Worm (Caenorhabditis elegans): ENCODE measurements around the gene F59F5.7.

The F59F5.7 gene

DNA sequence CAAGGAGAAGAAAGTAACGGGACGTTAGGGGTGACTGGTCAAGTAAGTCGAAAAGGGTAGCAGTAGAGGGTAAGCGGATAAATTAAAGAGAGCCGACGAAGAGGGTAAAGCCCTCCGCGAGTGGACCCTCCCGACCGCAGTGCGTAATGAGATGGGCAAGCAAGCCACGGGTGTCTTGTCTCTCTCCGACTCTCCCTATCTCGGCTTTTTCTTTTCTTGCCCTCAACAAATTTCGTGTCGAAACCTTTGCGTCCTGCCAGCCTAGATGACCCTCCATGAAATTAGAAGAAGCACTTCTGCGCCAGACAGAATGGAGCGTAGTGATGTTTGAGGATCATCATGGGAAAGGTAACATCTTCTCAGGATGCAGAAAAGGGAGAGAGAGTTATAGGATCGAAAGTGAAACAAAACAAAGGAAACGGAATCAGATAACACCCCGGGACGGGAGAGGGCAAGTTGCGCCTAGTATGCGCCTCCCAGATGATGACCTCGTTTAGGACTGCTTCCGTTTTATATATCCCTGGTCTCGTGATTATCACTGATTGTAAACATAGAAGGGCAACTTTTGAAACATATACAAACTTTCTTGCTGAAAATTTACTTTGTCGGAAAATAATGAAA lies 34.6 kb downstream of the F59F5.7 start:
- TF ChIP-seq him-1 (tag; optimal IDR thresholded peaks at IDR 0.05) (no peak), W03F9.2 (tag; optimal IDR thresholded peaks at IDR 0.05) (no peak), dao-5 (tag; optimal IDR thresholded peaks at IDR 0.05) (no peak)

DNA sequence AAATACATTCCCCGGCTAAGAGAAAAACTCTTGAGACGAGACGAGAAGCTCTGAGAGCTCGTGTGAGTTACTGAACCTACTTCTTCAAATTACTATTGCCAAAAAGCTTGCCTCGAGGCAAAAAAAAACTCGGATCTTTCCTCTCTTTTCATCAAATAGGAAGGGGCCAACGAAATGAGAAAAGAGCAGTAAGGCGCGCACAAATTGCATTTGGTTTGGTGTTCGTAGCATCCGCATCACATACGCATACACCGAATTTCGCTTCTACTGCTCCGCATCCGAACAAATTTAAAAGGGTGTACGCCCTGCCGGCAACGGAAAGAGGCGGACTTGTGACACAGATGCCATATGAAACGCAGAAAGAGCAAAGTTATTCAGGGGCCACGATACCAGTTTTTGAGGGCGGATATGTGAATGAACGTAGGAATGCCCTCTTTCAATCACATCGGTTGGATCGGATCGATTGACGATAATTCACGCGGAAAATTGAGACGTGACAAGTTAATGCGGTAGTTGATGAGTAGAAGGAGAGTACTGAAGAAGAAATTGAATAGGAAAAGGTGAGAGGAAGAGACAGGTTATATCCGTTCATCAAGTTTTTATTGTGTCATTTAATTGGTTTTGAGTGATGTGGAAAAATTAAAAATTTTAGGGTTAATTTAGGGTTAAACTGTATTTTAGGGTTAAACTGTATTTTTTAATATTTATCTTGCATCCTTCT lies 35.6 kb downstream of the F59F5.7 start:
- TF ChIP-seq dao-5 (tag; optimal IDR thresholded peaks at IDR 0.05) (no peak), him-1 (tag; optimal IDR thresholded peaks at IDR 0.05) (no peak), W03F9.2 (tag; optimal IDR thresholded peaks at IDR 0.05) (no peak)

DNA sequence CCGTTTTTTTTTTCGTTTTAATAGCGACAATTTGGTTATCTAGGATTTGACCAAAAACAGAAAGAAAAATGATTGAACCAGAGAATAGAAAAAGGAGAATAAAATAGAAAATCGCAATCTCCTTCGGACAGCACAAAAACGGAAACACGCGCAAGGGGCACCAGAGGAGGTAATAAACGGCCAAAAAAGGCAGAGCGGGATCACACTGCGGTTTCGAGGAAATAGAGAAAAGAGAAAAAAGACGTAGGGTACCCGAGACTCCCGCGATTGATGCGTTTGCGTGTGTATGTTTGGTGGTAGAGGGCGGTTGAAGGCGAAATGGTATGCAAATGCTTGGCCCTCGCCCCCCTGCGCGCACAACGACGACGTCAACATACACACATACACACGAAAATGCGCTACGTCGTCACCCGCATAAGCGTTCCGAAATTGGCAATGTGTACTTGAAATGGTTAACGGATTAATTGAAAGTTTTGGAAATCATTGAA lies 37.2 kb downstream of the F59F5.7 start:
- TF ChIP-seq W03F9.2 (tag; optimal IDR thresholded peaks at IDR 0.05) (no peak), him-1 (tag; optimal IDR thresholded peaks at IDR 0.05) (no peak), dao-5 (tag; optimal IDR thresholded peaks at IDR 0.05) (no peak)

DNA sequence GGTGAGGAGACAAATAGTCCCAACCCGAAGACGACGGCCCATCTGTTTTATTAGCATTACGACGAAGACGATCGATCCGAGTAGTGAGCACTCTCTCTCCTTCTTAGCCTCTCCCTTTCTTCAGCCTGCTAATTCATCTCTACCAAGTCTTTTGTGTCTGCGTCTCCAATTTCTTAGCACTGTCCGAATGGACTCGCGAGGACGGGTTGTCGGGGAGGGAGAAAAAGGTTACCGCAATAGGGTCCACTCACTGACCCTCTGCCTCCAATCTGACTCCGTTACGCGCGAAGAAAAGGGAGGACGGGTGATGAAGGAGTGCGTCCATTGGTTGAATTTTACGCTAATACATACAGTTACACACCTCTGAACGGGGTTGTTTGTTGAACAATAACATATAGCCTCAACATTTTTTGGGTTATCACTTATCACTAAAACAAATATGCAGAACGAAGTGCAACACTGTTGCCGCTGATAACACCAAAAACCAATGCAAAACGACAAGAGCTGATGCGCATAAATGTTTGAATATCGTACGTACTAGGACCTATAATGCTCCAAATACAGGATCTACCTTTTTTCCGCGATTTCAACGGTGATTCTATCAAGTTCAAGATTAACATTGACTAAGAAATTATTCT lies 38.4 kb downstream of the F59F5.7 start:
- TF ChIP-seq W03F9.2 (tag; optimal IDR thresholded peaks at IDR 0.05) (no peak), him-1 (tag; optimal IDR thresholded peaks at IDR 0.05) (peak; percentile 41), dao-5 (tag; optimal IDR thresholded peaks at IDR 0.05) (no peak)

DNA sequence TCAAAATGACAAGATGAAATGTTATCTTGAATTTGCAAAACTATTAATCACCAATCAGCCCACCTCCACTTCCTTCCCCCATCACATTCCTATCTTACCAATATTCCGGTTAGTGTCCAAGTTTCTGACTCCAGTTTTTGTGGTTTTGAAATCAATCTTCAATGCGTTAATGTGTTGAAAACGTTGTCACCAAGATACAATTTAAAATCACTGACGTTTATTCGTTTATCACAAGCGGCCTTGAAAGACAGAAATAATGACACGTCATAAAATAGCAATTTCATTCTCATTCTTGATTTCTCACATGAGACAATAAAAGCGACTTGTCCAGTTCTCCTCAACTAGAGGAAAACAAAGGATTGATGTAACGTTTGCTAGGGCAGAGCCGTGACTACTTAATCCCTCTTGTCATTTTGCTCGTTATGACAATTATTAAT lies 40.4 kb downstream of the F59F5.7 start:
- TF ChIP-seq W03F9.2 (tag; optimal IDR thresholded peaks at IDR 0.05) (no peak), him-1 (tag; optimal IDR thresholded peaks at IDR 0.05) (no peak)

DNA sequence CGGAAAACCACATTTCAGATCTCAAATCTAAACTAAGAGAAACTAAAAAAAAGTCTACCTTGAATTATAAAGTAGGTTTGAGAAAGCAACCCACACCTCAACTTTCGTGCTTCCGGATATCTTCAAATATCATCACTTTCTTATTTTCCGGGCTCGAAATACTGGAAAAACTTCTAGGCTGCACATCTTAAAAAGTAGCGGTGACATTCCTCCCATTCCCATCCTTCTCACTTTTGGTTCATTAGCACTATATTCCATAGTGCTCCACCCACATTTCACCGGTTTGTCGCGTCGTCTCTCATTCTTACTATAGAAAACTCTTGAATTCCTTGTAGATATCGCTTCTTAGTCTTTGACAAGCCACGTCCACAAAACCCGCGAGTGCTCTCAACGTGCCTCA lies 45.1 kb downstream of the F59F5.7 start, which contains the start of gene flp-19:
Gene flp-19 (plus strand): TSS at position 301 of the 400 bp plus-strand sequence.
- TF ChIP-seq dao-5 (tag; optimal IDR thresholded peaks at IDR 0.05) (no peak), him-1 (tag; optimal IDR thresholded peaks at IDR 0.05) (no peak), W03F9.2 (tag; optimal IDR thresholded peaks at IDR 0.05) (no peak)

DNA sequence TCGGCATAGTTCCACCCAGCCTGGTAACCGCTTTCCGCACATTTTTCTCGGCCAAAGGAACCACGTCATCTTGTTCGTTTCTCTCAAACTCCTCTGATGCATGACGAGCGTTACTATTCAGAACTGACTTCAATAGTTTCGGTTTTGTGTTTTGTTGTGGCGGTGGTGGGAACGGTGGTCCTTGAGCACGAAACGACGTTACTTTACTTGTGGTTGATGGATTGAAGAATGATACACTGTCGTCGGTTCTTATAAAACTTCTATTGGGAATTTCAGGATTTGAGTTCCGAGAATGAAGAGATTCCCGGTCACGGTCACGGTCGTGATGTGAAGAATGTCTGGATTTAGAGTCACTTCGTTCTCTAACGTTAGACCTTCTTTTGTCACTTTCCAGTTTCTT lies 50.6 kb downstream of the F59F5.7 start:
- TF ChIP-seq him-1 (tag; optimal IDR thresholded peaks at IDR 0.05): no peak
- no peak for TF ChIP-seq dao-5 (tag; optimal IDR thresholded peaks at IDR 0.05)
- TF ChIP-seq W03F9.2 (tag; optimal IDR thresholded peaks at IDR 0.05): no peak

DNA sequence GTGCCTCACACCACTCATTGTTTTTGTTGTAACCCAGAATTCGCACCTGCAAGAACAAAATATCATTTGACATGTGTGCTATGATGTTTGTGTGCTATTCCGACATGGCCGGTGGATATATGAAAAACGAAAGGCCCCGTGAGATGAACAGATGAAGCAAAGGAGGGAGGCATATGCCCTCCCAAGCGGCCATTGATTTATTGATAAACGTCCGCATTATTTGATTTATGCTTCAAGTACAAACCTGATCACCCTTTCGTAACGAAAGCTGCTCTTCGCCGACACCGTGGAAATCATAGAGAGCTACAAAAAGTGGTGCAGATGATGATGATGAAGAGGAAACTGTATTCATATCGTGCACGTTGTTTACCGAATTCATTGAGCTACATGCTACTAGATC lies 53.1 kb downstream of the F59F5.7 start:
- TF ChIP-seq dao-5 (tag; optimal IDR thresholded peaks at IDR 0.05) (no peak), him-1 (tag; optimal IDR thresholded peaks at IDR 0.05) (no peak), W03F9.2 (tag; optimal IDR thresholded peaks at IDR 0.05) (no peak)

DNA sequence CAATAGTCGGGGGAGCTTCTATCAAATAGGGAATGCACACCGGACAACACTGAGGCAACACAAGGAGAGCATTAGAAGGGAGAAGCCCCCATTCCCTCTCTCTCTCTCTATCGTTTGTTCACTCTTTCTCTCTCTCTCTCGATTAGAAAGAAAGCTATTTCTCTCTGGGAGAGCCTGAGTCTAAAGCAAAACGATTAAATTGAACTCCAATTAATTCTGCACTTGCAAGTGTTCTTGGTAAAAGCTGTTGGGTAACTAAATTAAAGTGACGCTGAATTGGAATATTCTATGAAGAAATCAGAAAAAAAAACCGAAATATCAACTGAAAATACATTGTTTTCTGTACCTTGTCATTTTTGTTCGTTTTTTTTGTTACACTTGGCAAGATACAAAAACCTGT lies 56.7 kb downstream of the F59F5.7 start:
- TF ChIP-seq dao-5 (tag; optimal IDR thresholded peaks at IDR 0.05): no peak
- no peak for TF ChIP-seq W03F9.2 (tag; optimal IDR thresholded peaks at IDR 0.05)
- no peak for TF ChIP-seq him-1 (tag; optimal IDR thresholded peaks at IDR 0.05)
